Worm (Caenorhabditis elegans): ENCODE data around the gene catp-5.

- TF ChIP-seq lin-39 (tag; optimal IDR thresholded peaks at IDR 0.05) (no peak), zip-2 (tag; optimal IDR thresholded peaks at IDR 0.05) (no peak), F26F4.8 (GFP tag; conservative IDR thresholded peaks at IDR 0.05) (no peak)
These were observed 19.2 kb upstream of the catp-5 start for ce11 chrX:8117827-8118317.

All from whole organism, L4 larva.